Worm (Caenorhabditis elegans) whole organism, L1 larva: ENCODE data around the gene dct-17.

Experiments
- ama-1 ChIP-seq: fragments of 150-350 bp; optimal IDR thresholded peaks from 2 replicates; lab custom pipeline; 2014
- dpl-1 ChIP-seq, 3 experiments: fragments of 150-350 bp in 2 of 3; sonication (generic microtip) in 1 of 3; optimal IDR thresholded peaks; 2 replicates each; lab custom pipeline; 2014 to 2017; ENCODE audit warnings: missing biosample characterization in 3 of 3, missing genetic modification characterization in 3 of 3, missing genetic modification reagents in 3 of 3
- nhr-237 ChIP-seq: fragments of 150-350 bp; optimal IDR thresholded peaks from 2 replicates; lab custom pipeline; 2014; ENCODE audit warnings: missing biosample characterization, missing genetic modification characterization
- tbx-2 ChIP-seq: sonication (generic microtip); optimal IDR thresholded peaks from 2 replicates; lab custom pipeline; 2016; ENCODE audit warnings: missing genetic modification characterization, missing compliant biosample characterization

ce11 chrV:13777857-13778256, 47.3 kb upstream of the dct-17 start, which contains the start of gene F53C11.9:
- no peak for TF ChIP-seq ama-1 (lab: Kevin White, UChicago)
- no peak for TF ChIP-seq nhr-237 (tag; lab: Kevin White, UChicago)
- no peak for TF ChIP-seq dpl-1 (GFP tag; optimal IDR thresholded peaks at IDR 0.05; lab: Kevin White, UChicago)
- TF ChIP-seq tbx-2 (tag; lab: Kevin White, UChicago) = no peak
